Fruit fly (Drosophila melanogaster): ENCODE data around the gene emei.

The emei gene

dm6 chr3L:11123088-11123487, 13.6 kb downstream of the emei start, which contains the start of the genes Ufd1 and NaPi-III (continued):
- peak; percentile 50; the same call in 1 of the 2 replicates for TF ChIP-seq GATAe (GFP tag; conservative IDR thresholded peaks at IDR 0.05)
- TF ChIP-seq sd (tag; optimal IDR thresholded peaks at IDR 0.05), result peak; percentile 77
- peak; percentile 66 for TF ChIP-seq ftz-f1 (GFP tag; optimal IDR thresholded peaks at IDR 0.05)
- peak; percentile 67 for TF ChIP-seq CG12769 (tag; optimal IDR thresholded peaks at IDR 0.05)
- peak; percentile 93 for TF ChIP-seq Opbp (GFP tag; IDR thresholded peaks at IDR 0.05; ENCODE audit: partially characterized antibody)
- peak; percentile 73 for TF ChIP-seq CoRest (tag; optimal IDR thresholded peaks at IDR 0.05)
- no peak for TF ChIP-seq CG3838 (GFP tag; optimal IDR thresholded peaks at IDR 0.05)
- peak; percentile 74 for TF ChIP-seq nmo (GFP tag; optimal IDR thresholded peaks at IDR 0.05)
- peak; percentile 57; the same call in 1 of the 2 replicates for TF ChIP-seq CG32767 (GFP tag; IDR thresholded peaks at IDR 0.05)
- no peak for TF ChIP-seq sens-2 (GFP tag; IDR thresholded peaks at IDR 0.05)
- peak; percentile 29 for TF ChIP-seq pum (GFP tag; optimal IDR thresholded peaks at IDR 0.05)
- peak; percentile 36 for TF ChIP-seq CG4282 (GFP tag; optimal IDR thresholded peaks at IDR 0.05)
- TF ChIP-seq CG16863 (GFP tag; optimal IDR thresholded peaks at IDR 0.05), result peak; percentile 8
- TF ChIP-seq CG14050 (GFP tag; IDR thresholded peaks at IDR 0.05), result no peak
- TF ChIP-seq CG7963 (GFP tag; IDR thresholded peaks at IDR 0.05; ENCODE audit: partially characterized antibody), result peak; percentile 68
- peak; percentile 59; the same call in 1 of the 2 replicates for TF ChIP-seq vvl (GFP tag; IDR thresholded peaks at IDR 0.05)
- peak; percentile 47 for TF ChIP-seq CG8924 (tag; optimal IDR thresholded peaks at IDR 0.05)
- TF ChIP-seq ewg (GFP tag; optimal IDR thresholded peaks at IDR 0.05), result peak; percentile 79
- TF ChIP-seq Awh (GFP tag; IDR thresholded peaks at IDR 0.05), result no peak
- peak; percentile 83 for TF ChIP-seq knrl (GFP tag; IDR thresholded peaks at IDR 0.05; ENCODE audit: partially characterized antibody)
- TF ChIP-seq Aef1 (GFP tag; IDR thresholded peaks at IDR 0.05), result peak; percentile 78
- TF ChIP-seq Dip2 (GFP tag; IDR thresholded peaks at IDR 0.05), result peak; percentile 86
- TF ChIP-seq CG17328 (GFP tag; IDR thresholded peaks at IDR 0.05), result no peak
- TF ChIP-seq gcm (GFP tag; optimal IDR thresholded peaks at IDR 0.05), result peak; percentile 8
- peak; percentile 94 for TF ChIP-seq HmgD (GFP tag; optimal IDR thresholded peaks at IDR 0.05)
- TF ChIP-seq crp (GFP tag; optimal IDR thresholded peaks at IDR 0.05), result peak in 1 of 2 experiments; percentile 69
- peak; percentile 72 for TF ChIP-seq NFAT (GFP tag; IDR thresholded peaks at IDR 0.05)
- TF ChIP-seq inv (GFP tag; IDR thresholded peaks at IDR 0.05; ENCODE audit: partially characterized antibody), result peak; percentile 71; the same call in 1 of the 2 replicates
- TF ChIP-seq CG15479 (GFP tag; optimal IDR thresholded peaks at IDR 0.05), result peak; percentile 68
- peak; percentile 56 for TF ChIP-seq CG2712 (tag; optimal IDR thresholded peaks at IDR 0.05)
- TF ChIP-seq tna (GFP tag; IDR thresholded peaks at IDR 0.05; ENCODE audit: partially characterized antibody), result peak; percentile 76
- peak; percentile 92 for TF ChIP-seq unc-4 (GFP tag; IDR thresholded peaks at IDR 0.05; ENCODE audit: partially characterized antibody)
- peak; percentile 54; the same call in 1 of the 2 replicates for TF ChIP-seq chm (GFP tag; IDR thresholded peaks at IDR 0.05)
- TF ChIP-seq E2f1 (GFP tag; IDR thresholded peaks at IDR 0.05), result peak; percentile 51; the same call in 1 of the 2 replicates
- no peak for TF ChIP-seq az2 (GFP tag; optimal IDR thresholded peaks at IDR 0.05)
- peak; percentile 71 for TF ChIP-seq CG9932 (GFP tag; IDR thresholded peaks at IDR 0.05)
- peak; percentile 92 for TF ChIP-seq Ets97D (GFP tag; optimal IDR thresholded peaks at IDR 0.05)
- peak; percentile 6 for TF ChIP-seq gem (tag; optimal IDR thresholded peaks at IDR 0.05)
- TF ChIP-seq trem (tag; optimal IDR thresholded peaks at IDR 0.05), result peak; percentile 86
- TF ChIP-seq al (GFP tag; IDR thresholded peaks at IDR 0.05), result 0 out of 2 replicates have a peak, but pooled peaks have one; percentile 19
- TF ChIP-seq gro (GFP tag; optimal IDR thresholded peaks at IDR 0.05), result peak; percentile 71
- peak; percentile 91 for TF ChIP-seq bbx (GFP tag; IDR thresholded peaks at IDR 0.05; ENCODE audit: partially characterized antibody)
- TF ChIP-seq Nf-YA (GFP tag; IDR thresholded peaks at IDR 0.05), result no peak
- TF ChIP-seq Xbp1 (GFP tag; optimal IDR thresholded peaks at IDR 0.05), result peak; percentile 40
- TF ChIP-seq Dll (GFP tag; IDR thresholded peaks at IDR 0.05; ENCODE audit: partially characterized antibody), result peak; percentile 85
- no peak for TF ChIP-seq CG10462 (GFP tag; optimal IDR thresholded peaks at IDR 0.05)
- peak; percentile 92 for TF ChIP-seq Med (GFP tag)
- TF ChIP-seq CG8089 (GFP tag; optimal IDR thresholded peaks at IDR 0.05), result peak; percentile 50
- peak; percentile 91 for TF ChIP-seq CG2116 (GFP tag; optimal IDR thresholded peaks at IDR 0.05)
- peak; percentile 75; the same call in 2 of the 3 replicates for TF ChIP-seq CG11456 (GFP tag; IDR thresholded peaks at IDR 0.05)
